Worm (Caenorhabditis elegans) whole organism, L4 larva: ENCODE measurements around the gene Y37E11AL.12.

Experiments used
- ctbp-1 ChIP-seq: fragments of 200-800 bp; sonication (Bioruptor generic); IDR thresholded peaks from 2 replicates; pipeline ENCODE4 v1.3.6; 2022; ENCODE audit warnings: missing genetic modification reagents, missing genetic modification characterization, missing compliant biosample characterization
- lsy-2 ChIP-seq, 2 experiments: fragments of 150-350 bp in 1 of 2; sonication (generic microtip) in 1 of 2; optimal IDR thresholded peaks; 2 replicates each; lab custom pipeline; 2014 to 2017; ENCODE audit warnings: missing biosample characterization in 2 of 2, missing genetic modification characterization in 2 of 2
- unc-62 ChIP-seq, 3 experiments: fragments of 150-350 bp in 1 of 3; sonication (generic microtip); optimal IDR thresholded peaks in 2 of 3; peaks in 1 of 3; 1 replicate in 1 of 3; 2 replicates in 2 of 3; lab custom pipeline; 2014 to 2017; ENCODE audit warnings: missing biosample characterization in 3 of 3, missing genetic modification characterization in 3 of 3, missing genetic modification reagents in 3 of 3, missing genotype in 1 of 3

ce11 chrIV:3686765-3687164, 15.0 kb downstream of the Y37E11AL.12 start, which contains the start of gene map-1:
- TF ChIP-seq unc-62 (GFP tag; optimal IDR thresholded peaks at IDR 0.05 in 1 of 2; lab: Kevin White, UChicago) (peak in 1 of 2 experiments; percentile 71), unc-62 (tag; optimal IDR thresholded peaks at IDR 0.05; lab: Kevin White, UChicago) (no peak), lsy-2 (tag; optimal IDR thresholded peaks at IDR 0.05; lab: Kevin White, UChicago) (no peak), ctbp-1 (GFP tag; lab: Robert Waterston, UW) (no peak)
